Worm (Caenorhabditis elegans) whole organism, late embryonic: Measurements from ENCODE around the gene srh-201.

Experiments
- C08G9.2 ChIP-seq: sonication (generic microtip); optimal IDR thresholded peaks from 2 replicates; lab custom pipeline; 2016; ENCODE audit warnings: mild to moderate bottlenecking, missing genetic modification characterization, moderate library complexity, missing compliant biosample characterization
- C38D4.7 ChIP-seq: fragments of 200-800 bp; sonication (Bioruptor generic); optimal IDR thresholded peaks from 2 replicates; lab custom pipeline; 2018; ENCODE audit warnings: mild to moderate bottlenecking, missing genetic modification characterization, moderate library complexity, missing compliant biosample characterization
- K09A11.1 ChIP-seq: sonication (generic microtip); optimal IDR thresholded peaks from 2 replicates; lab custom pipeline; 2017; ENCODE audit warnings: antibody characterized with exemption, mild to moderate bottlenecking, missing genetic modification characterization, missing compliant biosample characterization; ENCODE audit not compliant: insufficient read depth
- Y22D7AL.16 ChIP-seq: sonication (generic microtip); optimal IDR thresholded peaks from 2 replicates; lab custom pipeline; 2016; ENCODE audit warnings: missing genetic modification characterization, missing compliant biosample characterization
- ama-1 ChIP-seq: fragments of 150-350 bp; optimal IDR thresholded peaks from 2 replicates; lab custom pipeline; 2014
- ceh-14 ChIP-seq: sonication (generic microtip); optimal IDR thresholded peaks from 2 replicates; lab custom pipeline; 2016; ENCODE audit warnings: missing genotype, missing genetic modification characterization, missing compliant biosample characterization
- ceh-22 ChIP-seq: sonication (generic microtip); optimal IDR thresholded peaks from 2 replicates; lab custom pipeline; 2017; ENCODE audit warnings: missing biosample characterization, missing genetic modification characterization
- ceh-30 ChIP-seq: fragments of 150-350 bp; optimal IDR thresholded peaks from 2 replicates; lab custom pipeline; 2014; ENCODE audit warnings: missing biosample characterization, missing genetic modification characterization
- ceh-31 ChIP-seq: sonication (generic microtip); optimal IDR thresholded peaks from 2 replicates; lab custom pipeline; 2016; ENCODE audit warnings: missing genetic modification characterization, missing compliant biosample characterization
- ceh-34 ChIP-seq: sonication (generic microtip); optimal IDR thresholded peaks from 2 replicates; lab custom pipeline; 2016; ENCODE audit warnings: mild to moderate bottlenecking, missing genetic modification characterization, missing compliant biosample characterization
- ceh-6 ChIP-seq: fragments of 200-800 bp; sonication (Bioruptor generic); optimal IDR thresholded peaks from 2 replicates; lab custom pipeline; 2018; ENCODE audit warnings: mild to moderate bottlenecking, missing genetic modification characterization, missing compliant biosample characterization
- ceh-9 ChIP-seq: sonication (generic microtip); optimal IDR thresholded peaks from 2 replicates; lab custom pipeline; 2016; ENCODE audit warnings: mild to moderate bottlenecking, missing genetic modification characterization, inconsistent platforms, missing compliant biosample characterization
- che-1 ChIP-seq: sonication (generic microtip); optimal IDR thresholded peaks from 2 replicates; lab custom pipeline; 2016; ENCODE audit warnings: mild to moderate bottlenecking, missing genetic modification characterization, missing compliant biosample characterization
- elt-2 ChIP-seq: sonication (generic microtip); optimal IDR thresholded peaks from 2 replicates; lab custom pipeline; 2016; ENCODE audit warnings: missing genetic modification reagents, missing genetic modification characterization, missing compliant biosample characterization
- eyg-1 ChIP-seq: sonication (generic microtip); optimal IDR thresholded peaks from 2 replicates; lab custom pipeline; 2016; ENCODE audit warnings: missing genotype, missing genetic modification characterization, missing compliant biosample characterization
- fkh-10 ChIP-seq: fragments of 150-350 bp; optimal IDR thresholded peaks from 2 replicates; lab custom pipeline; 2014; ENCODE audit warnings: missing biosample characterization, missing genetic modification reagents, missing genetic modification characterization
- fkh-6 ChIP-seq: sonication (generic microtip); optimal IDR thresholded peaks from 2 replicates; lab custom pipeline; 2016; ENCODE audit warnings: missing genetic modification characterization, missing compliant biosample characterization
- hlh-13 ChIP-seq: fragments of 200-800 bp; sonication (Bioruptor generic); optimal IDR thresholded peaks from 2 replicates; lab custom pipeline; 2018; ENCODE audit warnings: mild to moderate bottlenecking, missing genetic modification characterization, missing compliant biosample characterization
- hlh-15 ChIP-seq: sonication (generic microtip); optimal IDR thresholded peaks from 2 replicates; lab custom pipeline; 2016; ENCODE audit warnings: missing genetic modification characterization, missing compliant biosample characterization
- hlh-30 ChIP-seq: sonication (generic microtip); optimal IDR thresholded peaks from 2 replicates; lab custom pipeline; 2017; ENCODE audit warnings: antibody characterized with exemption, missing genetic modification characterization, missing compliant biosample characterization; ENCODE audit not compliant: insufficient read depth
- hlh-8 ChIP-seq: sonication (generic microtip); optimal IDR thresholded peaks from 2 replicates; lab custom pipeline; 2016; ENCODE audit warnings: missing genotype, missing genetic modification characterization, missing compliant biosample characterization
- lim-6 ChIP-seq: sonication (generic microtip); optimal IDR thresholded peaks from 2 replicates; lab custom pipeline; 2016; ENCODE audit warnings: missing genetic modification characterization, missing compliant biosample characterization
- lin-11 ChIP-seq: fragments of 200-800 bp; sonication (Bioruptor generic); optimal IDR thresholded peaks from 2 replicates; lab custom pipeline; 2018; ENCODE audit warnings: mild to moderate bottlenecking, missing genetic modification characterization, missing compliant biosample characterization
- madf-2 ChIP-seq: sonication (generic microtip); optimal IDR thresholded peaks from 2 replicates; lab custom pipeline; 2017; ENCODE audit warnings: missing genetic modification characterization, missing compliant biosample characterization
- mec-3 ChIP-seq: sonication (generic microtip); optimal IDR thresholded peaks from 2 replicates; lab custom pipeline; 2016; ENCODE audit warnings: borderline replicate concordance, missing genetic modification characterization, missing compliant biosample characterization
- nhr-11 ChIP-seq: fragments of 150-350 bp; optimal IDR thresholded peaks from 2 replicates; lab custom pipeline; 2014; ENCODE audit warnings: missing biosample characterization, missing genetic modification characterization
- pag-3 ChIP-seq: sonication (generic microtip); optimal IDR thresholded peaks from 2 replicates; lab custom pipeline; 2016; ENCODE audit warnings: missing compliant biosample characterization, missing genetic modification characterization, borderline replicate concordance
- pha-2 ChIP-seq: sonication (generic microtip); optimal IDR thresholded peaks from 2 replicates; lab custom pipeline; 2017; ENCODE audit warnings: mild to moderate bottlenecking, missing genetic modification characterization, missing compliant biosample characterization
- pqm-1 ChIP-seq: sonication (generic microtip); optimal IDR thresholded peaks from 2 replicates; lab custom pipeline; 2016; ENCODE audit warnings: missing genetic modification characterization, missing compliant biosample characterization
- pros-1 ChIP-seq: fragments of 150-350 bp; optimal IDR thresholded peaks from 2 replicates; lab custom pipeline; 2014; ENCODE audit warnings: missing biosample characterization, missing genetic modification reagents, missing genetic modification characterization
- ref-2 ChIP-seq: sonication (generic microtip); optimal IDR thresholded peaks from 2 replicates; lab custom pipeline; 2016; ENCODE audit warnings: missing genetic modification characterization, missing compliant biosample characterization
- rnt-1 ChIP-seq: sonication (generic microtip); optimal IDR thresholded peaks from 2 replicates; lab custom pipeline; 2016; ENCODE audit warnings: missing genetic modification characterization, missing compliant biosample characterization
- sdc-2 ChIP-seq: sonication (generic microtip); optimal IDR thresholded peaks from 2 replicates; lab custom pipeline; 2016; ENCODE audit warnings: missing genotype, missing genetic modification characterization, missing compliant biosample characterization
- sox-4 ChIP-seq: sonication (generic microtip); optimal IDR thresholded peaks from 2 replicates; lab custom pipeline; 2017; ENCODE audit warnings: mild to moderate bottlenecking, missing genetic modification characterization, inconsistent platforms, missing compliant biosample characterization
- tbx-7 ChIP-seq: sonication (generic microtip); optimal IDR thresholded peaks from 2 replicates; lab custom pipeline; 2016; ENCODE audit warnings: missing genotype, missing genetic modification characterization, missing compliant biosample characterization
- unc-3 ChIP-seq, 2 experiments: fragments of 200-800 bp in 1 of 2; sonication (Bioruptor generic) in 1 of 2; sonication (generic microtip) in 1 of 2; conservative IDR thresholded peaks in 1 of 2; optimal IDR thresholded peaks in 1 of 2; 2 replicates each; pipeline versions ENCODE4 v1.3.6 to Lab custom; 2016 to 2022; ENCODE audit warnings: missing compliant biosample characterization in 2 of 2, missing genetic modification characterization in 2 of 2, missing genetic modification reagents in 1 of 2
- unc-42 ChIP-seq: sonication (generic microtip); optimal IDR thresholded peaks from 2 replicates; lab custom pipeline; 2016; ENCODE audit warnings: missing genotype, missing genetic modification characterization, missing compliant biosample characterization
- unc-86 ChIP-seq: sonication (generic microtip); optimal IDR thresholded peaks from 2 replicates; lab custom pipeline; 2016; ENCODE audit warnings: missing genetic modification characterization, missing compliant biosample characterization

srh-201 gene

ce11 chrV:9005243-9005642 lies 8.4 kb downstream of the srh-201 start, which contains the start of gene srx-3:
Gene srx-3 (plus strand): TSS chrV:9005543.
- TF ChIP-seq hlh-13 (GFP tag; lab: Kevin White, UChicago): no peak
- TF ChIP-seq sox-4 (tag; lab: Kevin White, UChicago): no peak
- no peak for TF ChIP-seq fkh-6
- no peak for TF ChIP-seq hlh-15
- no peak for TF ChIP-seq ceh-14
- no peak for TF ChIP-seq sdc-2 (tag; lab: Kevin White, UChicago)
- no peak for TF ChIP-seq ama-1 (lab: Kevin White, UChicago)
- no peak for TF ChIP-seq tbx-7
- no peak for TF ChIP-seq unc-86
- no peak for TF ChIP-seq hlh-30 (tag; lab: Kevin White, UChicago)
- no peak for TF ChIP-seq C08G9.2
- no peak for TF ChIP-seq madf-2
- TF ChIP-seq eyg-1: no peak
- no peak for TF ChIP-seq ceh-9 (tag; lab: Kevin White, UChicago)

DNA sequence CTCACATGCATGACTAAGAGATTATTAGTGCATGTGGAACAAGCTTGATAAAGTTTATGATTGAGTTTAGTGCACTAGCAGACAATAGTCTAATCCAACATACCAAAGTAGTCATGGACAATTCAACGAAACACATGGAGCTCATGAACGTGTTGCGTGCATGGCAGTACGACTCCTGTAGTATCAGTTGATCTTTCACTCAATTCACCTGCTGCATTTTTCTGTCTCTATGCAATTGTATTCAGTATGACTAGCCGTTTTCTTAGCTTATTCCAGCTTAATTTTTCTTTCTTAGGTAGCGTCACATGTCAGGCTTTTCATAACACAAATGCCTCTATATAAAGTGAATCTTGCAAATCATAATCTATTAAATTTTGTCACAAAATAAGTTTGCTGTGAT lies 10.4 kb downstream of the srh-201 start, which contains the start of gene srx-1:
srx-1 (plus strand) TSS at position 382 of the 400 bp plus-strand sequence.
- TF ChIP-seq eyg-1 (no peak), pag-3 (tag; lab: Kevin White, UChicago) (no peak)

- TF ChIP-seq lim-6 (tag; lab: Kevin White, UChicago): no peak
Observed at ce11 chrV:9001175-9001574, 12.5 kb downstream of the srh-201 start, which contains the start of gene F59E11.2. Gene F59E11.2 (plus strand): TSS chrV:9001475.

- TF ChIP-seq ceh-6 (no peak), nhr-11 (tag; lab: Kevin White, UChicago) (no peak), pha-2 (tag; lab: Kevin White, UChicago) (no peak), lim-6 (tag; lab: Kevin White, UChicago) (no peak), ceh-34 (no peak), tbx-7 (no peak), rnt-1 (tag; lab: Kevin White, UChicago) (no peak), fkh-6 (no peak), unc-42 (no peak), K09A11.1 (tag; lab: Kevin White, UChicago) (no peak), ceh-30 (no peak), che-1 (tag; lab: Kevin White, UChicago) (no peak), C38D4.7 (no peak), fkh-10 (GFP tag; lab: Kevin White, UChicago) (no peak), hlh-30 (tag; lab: Kevin White, UChicago) (no peak), sox-4 (tag; lab: Kevin White, UChicago) (no peak), ceh-22 (no peak), C08G9.2 (no peak)
Observed at ce11 chrV:8994801-8995200, 18.9 kb downstream of the srh-201 start, which contains the start of gene F59E11.5. Gene F59E11.5 (plus strand): TSS chrV:8995101.

DNA sequence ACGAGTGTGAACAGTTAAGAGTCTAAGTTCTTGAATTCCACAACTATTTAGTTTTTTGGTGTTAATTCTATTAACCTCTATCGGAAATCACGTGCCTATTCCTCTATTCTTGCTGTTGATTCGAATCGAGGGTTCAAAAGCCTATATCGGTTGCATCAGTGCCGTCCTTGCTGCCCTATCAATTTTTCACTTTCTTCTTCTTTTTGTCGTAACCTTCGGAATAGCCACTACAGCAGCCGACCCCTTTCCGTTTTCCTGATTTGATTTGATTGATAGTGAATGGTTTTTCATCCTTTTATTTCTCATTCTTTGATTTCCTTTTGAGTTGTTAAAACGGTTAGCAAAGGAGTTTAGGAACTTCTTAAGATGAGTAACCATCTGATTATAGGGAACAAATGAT lies 19.4 kb downstream of the srh-201 start:
- TF ChIP-seq pqm-1 (no peak), fkh-6 (no peak), lin-11 (tag; lab: Kevin White, UChicago) (no peak)

- TF ChIP-seq unc-3 (GFP tag; conservative IDR thresholded peaks at IDR 0.05; lab: Robert Waterston, UW): no peak
- TF ChIP-seq unc-3 (tag; optimal IDR thresholded peaks at IDR 0.05; lab: Kevin White, UChicago): no peak
- no peak for TF ChIP-seq elt-2 (tag; lab: Kevin White, UChicago)
- TF ChIP-seq mec-3: no peak
- no peak for TF ChIP-seq ceh-31 (tag; lab: Kevin White, UChicago)
- TF ChIP-seq ceh-9 (tag; lab: Kevin White, UChicago): no peak
- TF ChIP-seq sox-4 (tag; lab: Kevin White, UChicago): no peak
- no peak for TF ChIP-seq Y22D7AL.16 (tag; lab: Kevin White, UChicago)
- no peak for TF ChIP-seq hlh-8 (tag; lab: Kevin White, UChicago)
- TF ChIP-seq ref-2: no peak
- TF ChIP-seq ceh-34: no peak
- TF ChIP-seq tbx-7: no peak
- TF ChIP-seq pros-1 (tag; lab: Kevin White, UChicago): no peak
Observed at ce11 chrV:8991679-8992078, 22.0 kb downstream of the srh-201 start, which contains the start of gene F59E11.6. Gene F59E11.6 (plus strand): TSS chrV:8991789.
